Worm (Caenorhabditis elegans) whole organism, L1 larva: Measurements from ENCODE around the gene nhr-128.

ENCODE experiments used
- ama-1 ChIP-seq: fragments of 150-350 bp; optimal IDR thresholded peaks from 2 replicates; lab custom pipeline; 2014
- ces-1 ChIP-seq: fragments of 150-350 bp; optimal IDR thresholded peaks from 2 replicates; lab custom pipeline; 2014; ENCODE audit warnings: missing biosample characterization, missing genetic modification reagents, missing genetic modification characterization
- elt-3 ChIP-seq, 6 experiments: fragments of 150-350 bp in 1 of 6; sonication (generic microtip); optimal IDR thresholded peaks; 2 replicates each; lab custom pipeline; 2017 to 2018; ENCODE audit warnings: missing biosample characterization in 6 of 6, missing genetic modification characterization in 6 of 6, inconsistent platforms in 1 of 6
- nhr-76 ChIP-seq: sonication (generic microtip); optimal IDR thresholded peaks from 2 replicates; lab custom pipeline; 2017; ENCODE audit warnings: missing biosample characterization, missing genetic modification characterization
- swsn-7 ChIP-seq: sonication (generic microtip); optimal IDR thresholded peaks from 2 replicates; lab custom pipeline; 2016; ENCODE audit warnings: missing genetic modification characterization, missing compliant biosample characterization
- tbx-2 ChIP-seq: sonication (generic microtip); optimal IDR thresholded peaks from 2 replicates; lab custom pipeline; 2016; ENCODE audit warnings: missing genetic modification characterization, missing compliant biosample characterization
- unc-130 ChIP-seq: fragments of 150-350 bp; optimal IDR thresholded peaks from 2 replicates; lab custom pipeline; 2017; ENCODE audit warnings: missing biosample characterization, missing genetic modification characterization, inconsistent platforms

DNA sequence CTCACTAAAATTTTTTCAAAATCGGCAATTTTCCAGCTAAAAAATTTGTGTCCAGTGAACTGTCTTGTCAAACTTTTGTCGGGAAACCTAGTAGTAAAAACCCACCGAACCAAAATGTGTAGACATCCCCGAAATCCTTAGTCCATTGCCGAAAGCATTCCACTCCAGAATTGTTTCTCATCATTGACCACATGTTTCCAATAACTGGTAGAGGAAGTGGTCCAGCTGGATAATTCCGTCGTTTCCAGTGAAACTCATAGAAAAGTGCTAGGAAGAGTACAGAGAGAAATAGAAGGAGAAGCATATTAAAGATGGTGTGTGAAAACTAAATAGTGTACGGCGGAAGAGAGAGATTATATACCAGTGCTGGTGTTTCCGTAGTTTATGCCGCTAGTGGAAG is 17.8 kb upstream of the nhr-128 start, which contains the start of gene cyp-33C12:
- no peak for TF ChIP-seq unc-130 (tag; lab: Kevin White, UChicago)
- no peak for TF ChIP-seq swsn-7
- TF ChIP-seq tbx-2: no peak
- no peak for TF ChIP-seq ces-1 (GFP tag; lab: Kevin White, UChicago)
- no peak for TF ChIP-seq ama-1 (lab: Kevin White, UChicago)
- no peak for TF ChIP-seq nhr-76 (tag; lab: Kevin White, UChicago)
- TF ChIP-seq elt-3 (tag; optimal IDR thresholded peaks at IDR 0.05; lab: Kevin White, UChicago): no peak
